Fruit fly (Drosophila melanogaster) whole organism, embryonic: ENCODE measurements around the gene Neu2.

Experiments
- CG2120 ChIP-seq: fragments of 200-800 bp; sonication (Bioruptor generic); optimal IDR thresholded peaks from 3 replicates; lab custom pipeline; 2016; ENCODE audit warnings: missing biosample characterization, missing genetic modification characterization
- CG7357 ChIP-seq: fragments of 200-800 bp; sonication (Bioruptor generic); IDR thresholded peaks from 3 replicates; pipeline ENCODE4 v1.3.6; 2022; ENCODE audit warnings: missing biosample characterization, missing genetic modification characterization
- YL-1 ChIP-seq: fragments of 200-800 bp; sonication (Bioruptor generic); optimal IDR thresholded peaks from 3 replicates; lab custom pipeline; 2017; ENCODE audit warnings: missing biosample characterization, mild to moderate bottlenecking, missing genetic modification characterization
- aop ChIP-seq: fragments of 200-800 bp; sonication (Bioruptor generic); IDR thresholded peaks from 2 replicates; pipeline ENCODE4 v1.3.6; 2022; ENCODE audit warnings: missing biosample characterization, missing genetic modification characterization

DNA sequence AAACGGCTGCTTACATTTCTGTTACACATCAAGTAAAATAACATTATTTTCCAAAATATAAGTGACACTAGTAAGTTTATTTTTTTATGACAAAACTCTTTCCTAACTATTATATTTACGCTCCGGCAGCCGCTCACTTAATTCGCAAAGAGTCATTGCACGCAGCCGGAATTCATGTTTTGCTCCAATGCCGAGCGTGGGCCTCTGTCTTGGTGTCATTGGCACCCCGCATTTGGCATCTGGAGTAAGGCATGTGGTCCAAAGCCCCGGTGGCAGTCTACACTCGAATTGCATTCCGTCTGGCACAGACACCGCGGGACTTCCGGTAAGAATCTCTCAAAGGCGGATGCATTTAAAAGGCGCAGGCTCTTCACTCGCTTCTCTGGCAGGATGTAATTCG, 18.2 kb upstream of the Neu2 start:
- TF ChIP-seq CG7357 (no peak), CG2120 (no peak), YL-1 (no peak), aop (GFP tag; lab: Robert Waterston, UW) (no peak)
